Fruit fly (Drosophila melanogaster) whole organism: ENCODE measurements around the gene Hel89B.

Experiments
- CG8478 ChIP-seq: fragments of >200 bp; optimal IDR thresholded peaks from 2 replicates; lab custom pipeline; 2018; ENCODE audit warnings: inconsistent platforms
- Dll ChIP-seq: fragments of >200 bp; optimal IDR thresholded peaks from 2 replicates; lab custom pipeline; 2017
- EcR ChIP-seq, 2 experiments: fragments of >200 bp; optimal IDR thresholded peaks; 2 replicates each; lab custom pipeline; 2017; ENCODE audit warnings: missing biosample characterization in 2 of 2, missing genetic modification characterization in 2 of 2, missing genetic modification reagents in 2 of 2
- pan ChIP-seq: fragments of >200 bp; optimal IDR thresholded peaks from 2 replicates; lab custom pipeline; 2017
- psq ChIP-seq: fragments of >200 bp; optimal IDR thresholded peaks from 2 replicates; lab custom pipeline; 2017

dm6 chr3R:15993139-15993804, 20.2 kb downstream of the Hel89B start:
- no peak for TF ChIP-seq pan
- no peak for TF ChIP-seq psq (lab: Kevin White, UChicago)
- TF ChIP-seq EcR (GFP tag; optimal IDR thresholded peaks at IDR 0.05; lab: Kevin White, UChicago): no peak
- no peak for TF ChIP-seq CG8478 (lab: Kevin White, UChicago)
- TF ChIP-seq Dll (lab: Kevin White, UChicago): no peak
